Fruit fly (Drosophila melanogaster): ENCODE data around the gene CG31915.
A peak's percentile ranks its signal among the peaks of the same experiment; 100 is the strongest.

Gene CG31915

dm6 chr2L:5541935-5542685 is 14.2 kb downstream of the CG31915 start, which contains the start of the genes Hel25E and Lam (continued):
- TF ChIP-seq Spps (tag; optimal IDR thresholded peaks at IDR 0.05): peak; percentile 18
- no peak for TF ChIP-seq oc (tag; optimal IDR thresholded peaks at IDR 0.05)
- no peak for TF ChIP-seq fu2 (GFP tag; optimal IDR thresholded peaks at IDR 0.05)
- no peak for TF ChIP-seq wek (GFP tag; optimal IDR thresholded peaks at IDR 0.05)
- peak; percentile 35; the same call in 1 of the 2 replicates for TF ChIP-seq CG9932 (GFP tag; IDR thresholded peaks at IDR 0.05)
- no peak for TF ChIP-seq pita (GFP tag; optimal IDR thresholded peaks at IDR 0.05)
- no peak for TF ChIP-seq fd102C (GFP tag; optimal IDR thresholded peaks at IDR 0.05)
- no peak for TF ChIP-seq jing (GFP tag; optimal IDR thresholded peaks at IDR 0.05)
- no peak for TF ChIP-seq ems (GFP tag; optimal IDR thresholded peaks at IDR 0.05)
- peak; percentile 79; the same call in 1 of the 3 replicates for TF ChIP-seq CG34422 (GFP tag; IDR thresholded peaks at IDR 0.05)
- TF ChIP-seq Mad (GFP tag; optimal IDR thresholded peaks at IDR 0.05): peak; percentile 42
- TF ChIP-seq CG1832 (GFP tag; optimal IDR thresholded peaks at IDR 0.05): no peak
- TF ChIP-seq grau (tag; optimal IDR thresholded peaks at IDR 0.05): no peak
- peak; percentile 54; the same call in 2 of the 3 replicates for TF ChIP-seq CG7963 (GFP tag; IDR thresholded peaks at IDR 0.05; ENCODE audit: partially characterized antibody)
- peak; percentile 29 for TF ChIP-seq CG2120 (GFP tag; optimal IDR thresholded peaks at IDR 0.05)
- TF ChIP-seq phol (tag; optimal IDR thresholded peaks at IDR 0.05): peak; percentile 96
- no peak for TF ChIP-seq Lim3 (GFP tag; IDR thresholded peaks at IDR 0.05)
- TF ChIP-seq CG7556 (GFP tag; optimal IDR thresholded peaks at IDR 0.05): no peak
- no peak for TF ChIP-seq Dad (GFP tag; optimal IDR thresholded peaks at IDR 0.05)
- no peak for TF ChIP-seq ara (GFP tag; IDR thresholded peaks at IDR 0.05)
- no peak for TF ChIP-seq CG14441 (GFP tag; IDR thresholded peaks at IDR 0.05)
- peak; percentile 16 for TF ChIP-seq maf-S (GFP tag; optimal IDR thresholded peaks at IDR 0.05)
- no peak for TF ChIP-seq CG2202 (tag; optimal IDR thresholded peaks at IDR 0.05)
- no peak for TF ChIP-seq ap (GFP tag; IDR thresholded peaks at IDR 0.05)
- TF ChIP-seq CG43689 (GFP tag; IDR thresholded peaks at IDR 0.05): no peak
- TF ChIP-seq Hsf (GFP tag; optimal IDR thresholded peaks at IDR 0.05): no peak
- no peak for TF ChIP-seq bigmax (GFP tag; optimal IDR thresholded peaks at IDR 0.05)
- TF ChIP-seq CG11695 (GFP tag; IDR thresholded peaks at IDR 0.05): no peak
- TF ChIP-seq Drgx (GFP tag; IDR thresholded peaks at IDR 0.05): no peak
- TF ChIP-seq CG13287 (GFP tag; IDR thresholded peaks at IDR 0.05; ENCODE audit: partially characterized antibody): peak; percentile 95
- TF ChIP-seq inv (GFP tag; IDR thresholded peaks at IDR 0.05; ENCODE audit: partially characterized antibody): peak; percentile 81
- no peak for TF ChIP-seq CG11723 (GFP tag; optimal IDR thresholded peaks at IDR 0.05)
- no peak for TF ChIP-seq zen (tag; optimal IDR thresholded peaks at IDR 0.05)
- no peak for TF ChIP-seq CG32532 (GFP tag; IDR thresholded peaks at IDR 0.05)
- peak; percentile 16 for TF ChIP-seq dm (GFP tag; optimal IDR thresholded peaks at IDR 0.05)
- no peak for TF ChIP-seq eve (GFP tag; optimal IDR thresholded peaks at IDR 0.05)
- TF ChIP-seq ci (GFP tag; IDR thresholded peaks at IDR 0.05): no peak
- TF ChIP-seq Dbx (GFP tag; IDR thresholded peaks at IDR 0.05): no peak
- TF ChIP-seq CG12104 (GFP tag; optimal IDR thresholded peaks at IDR 0.05): peak; percentile 9
- no peak for TF ChIP-seq Eip74EF (GFP tag; optimal IDR thresholded peaks at IDR 0.05)
- TF ChIP-seq CG15479 (GFP tag; optimal IDR thresholded peaks at IDR 0.05): no peak
- peak; percentile 39; the same call in 1 of the 3 replicates for TF ChIP-seq CG11560 (tag; IDR thresholded peaks at IDR 0.05)
- no peak for TF ChIP-seq CG12942 (GFP tag; optimal IDR thresholded peaks at IDR 0.05)
- no peak for TF ChIP-seq Aef1 (GFP tag; IDR thresholded peaks at IDR 0.05)
- TF ChIP-seq CG12744 (GFP tag; optimal IDR thresholded peaks at IDR 0.05): no peak
- no peak for TF ChIP-seq al (GFP tag; IDR thresholded peaks at IDR 0.05)
- TF ChIP-seq CG16813 (GFP tag; IDR thresholded peaks at IDR 0.05; ENCODE audit: partially characterized antibody): peak; percentile 88
- TF ChIP-seq Neu2 (GFP tag; optimal IDR thresholded peaks at IDR 0.05; ENCODE audit: borderline replicate concordance): no peak
- no peak for TF ChIP-seq NC2α (GFP tag; optimal IDR thresholded peaks at IDR 0.05)
- no peak for TF ChIP-seq CG11456 (GFP tag; IDR thresholded peaks at IDR 0.05)
